Worm (Caenorhabditis elegans) whole organism, young adult: Measurements from ENCODE around the gene hex-3.

ENCODE experiments used
- F33H1.4 ChIP-seq: fragments of 200-800 bp; sonication (Bioruptor generic); IDR thresholded peaks from 2 replicates; pipeline ENCODE4 v1.3.6; 2022; ENCODE audit warnings: missing genetic modification reagents, missing genetic modification characterization, missing compliant biosample characterization
- T07F8.4 ChIP-seq: sonication (generic microtip); optimal IDR thresholded peaks from 2 replicates; lab custom pipeline; 2016; ENCODE audit warnings: mild to moderate bottlenecking, missing genetic modification characterization, moderate library complexity, missing compliant biosample characterization
- Y56A3A.18 ChIP-seq: fragments of 200-800 bp; sonication (Bioruptor generic); IDR thresholded peaks from 2 replicates; pipeline ENCODE4 v1.3.6; 2022; ENCODE audit warnings: missing genetic modification reagents, missing genetic modification characterization, missing compliant biosample characterization
- akir-1 ChIP-seq: fragments of 200-800 bp; sonication (Bioruptor generic); optimal IDR thresholded peaks from 2 replicates; lab custom pipeline; 2018; ENCODE audit warnings: mild to moderate bottlenecking, missing genetic modification characterization, moderate library complexity, missing compliant biosample characterization
- attf-3 ChIP-seq: fragments of 200-800 bp; sonication (Bioruptor generic); conservative IDR thresholded peaks from 2 replicates; pipeline ENCODE4 v1.3.6; 2022; ENCODE audit warnings: missing genetic modification reagents, missing genetic modification characterization, missing compliant biosample characterization
- attf-6 ChIP-seq: fragments of 200-800 bp; sonication (Bioruptor generic); IDR thresholded peaks from 2 replicates; pipeline ENCODE4 v1.3.6; 2022; ENCODE audit warnings: missing genetic modification reagents, missing genetic modification characterization, missing compliant biosample characterization
- ceh-27 ChIP-seq: fragments of 200-800 bp; sonication (Bioruptor generic); optimal IDR thresholded peaks from 2 replicates; lab custom pipeline; 2018; ENCODE audit warnings: mild to moderate bottlenecking, missing genetic modification characterization, moderate library complexity, missing compliant biosample characterization
- ceh-91 ChIP-seq: fragments of 200-800 bp; sonication (Bioruptor generic); IDR thresholded peaks from 2 replicates; pipeline ENCODE4 v1.3.6; 2022; ENCODE audit warnings: missing genetic modification reagents, missing genetic modification characterization, missing compliant biosample characterization
- die-1 ChIP-seq: sonication (generic microtip); optimal IDR thresholded peaks from 2 replicates; lab custom pipeline; 2016; ENCODE audit warnings: missing genotype, mild to moderate bottlenecking, missing genetic modification characterization, missing compliant biosample characterization
- dox-1 ChIP-seq: fragments of 200-800 bp; sonication (Bioruptor generic); IDR thresholded peaks from 2 replicates; pipeline ENCODE4 v1.3.6; 2022; ENCODE audit warnings: missing genetic modification reagents, missing genetic modification characterization, missing compliant biosample characterization
- dpff-1 ChIP-seq: sonication (generic microtip); optimal IDR thresholded peaks from 2 replicates; lab custom pipeline; 2017; ENCODE audit warnings: mild to moderate bottlenecking, missing genetic modification characterization, missing compliant biosample characterization
- egrh-3 ChIP-seq: fragments of 200-800 bp; sonication (Bioruptor generic); IDR thresholded peaks from 2 replicates; pipeline ENCODE4 v1.3.6; 2022; ENCODE audit warnings: missing genetic modification reagents, missing genetic modification characterization, missing compliant biosample characterization
- ets-4 ChIP-seq: fragments of 200-800 bp; sonication (Bioruptor generic); optimal IDR thresholded peaks from 2 replicates; lab custom pipeline; 2018; ENCODE audit warnings: mild to moderate bottlenecking, missing genetic modification characterization, missing compliant biosample characterization
- hlh-12 ChIP-seq: sonication (generic microtip); optimal IDR thresholded peaks from 2 replicates; lab custom pipeline; 2016; ENCODE audit warnings: missing genetic modification characterization, missing compliant biosample characterization
- hlh-26 ChIP-seq: fragments of 200-800 bp; sonication (Bioruptor generic); conservative IDR thresholded peaks from 2 replicates; pipeline ENCODE4 v1.3.6; 2022; ENCODE audit warnings: missing genetic modification reagents, missing genetic modification characterization, missing compliant biosample characterization
- hrde-1 ChIP-seq: sonication (generic microtip); optimal IDR thresholded peaks from 2 replicates; lab custom pipeline; 2016; ENCODE audit warnings: missing genetic modification characterization, mild to moderate bottlenecking, missing compliant biosample characterization, moderate library complexity, missing genotype, missing genetic modification reagents, borderline replicate concordance
- lin-26 ChIP-seq: fragments of 200-800 bp; sonication (Bioruptor generic); IDR thresholded peaks from 2 replicates; pipeline ENCODE4 v1.3.6; 2022; ENCODE audit warnings: missing genetic modification reagents, missing genetic modification characterization, missing compliant biosample characterization
- lin-54 ChIP-seq: fragments of 200-800 bp; sonication (Bioruptor generic); optimal IDR thresholded peaks from 2 replicates; lab custom pipeline; 2018; ENCODE audit warnings: mild to moderate bottlenecking, missing genetic modification characterization, missing compliant biosample characterization
- madf-3 ChIP-seq: fragments of 200-800 bp; sonication (Bioruptor generic); IDR thresholded peaks from 2 replicates; pipeline ENCODE4 v1.3.6; 2022; ENCODE audit warnings: missing genetic modification reagents, missing genetic modification characterization, missing compliant biosample characterization
- mcd-1 ChIP-seq: fragments of 200-800 bp; sonication (Bioruptor generic); IDR thresholded peaks from 2 replicates; pipeline ENCODE4 v1.3.6; 2022; ENCODE audit warnings: missing genetic modification reagents, missing genetic modification characterization, missing compliant biosample characterization
- mxl-1 ChIP-seq: sonication (generic microtip); optimal IDR thresholded peaks from 2 replicates; lab custom pipeline; 2016; ENCODE audit warnings: missing genetic modification characterization, missing compliant biosample characterization
- nfyb-1 ChIP-seq: fragments of 200-800 bp; sonication (Bioruptor generic); IDR thresholded peaks from 2 replicates; pipeline ENCODE4 v1.3.6; 2022; ENCODE audit warnings: missing genetic modification reagents, missing genetic modification characterization, missing compliant biosample characterization
- nhr-27 ChIP-seq: fragments of 200-800 bp; sonication (Bioruptor generic); optimal IDR thresholded peaks from 2 replicates; lab custom pipeline; 2018; ENCODE audit warnings: mild to moderate bottlenecking, missing genetic modification characterization, moderate library complexity, missing compliant biosample characterization
- pbrm-1 ChIP-seq: fragments of 200-800 bp; sonication (Bioruptor generic); IDR thresholded peaks from 2 replicates; pipeline ENCODE4 v1.3.6; 2022; ENCODE audit warnings: missing genetic modification reagents, missing genetic modification characterization, missing compliant biosample characterization
- pha-4 ChIP-seq: fragments of 150-350 bp; sonication (generic microtip); optimal IDR thresholded peaks from 2 replicates; lab custom pipeline; 2014; ENCODE audit warnings: missing biosample characterization, missing genetic modification reagents, missing genetic modification characterization
- rcor-1 ChIP-seq: fragments of 200-800 bp; sonication (Bioruptor generic); IDR thresholded peaks from 2 replicates; pipeline ENCODE4 v1.3.6; 2022; ENCODE audit warnings: missing genetic modification reagents, missing genetic modification characterization, missing compliant biosample characterization
- sdz-38 ChIP-seq: sonication (generic microtip); optimal IDR thresholded peaks from 2 replicates; lab custom pipeline; 2016; ENCODE audit warnings: missing genotype, missing genetic modification characterization, missing compliant biosample characterization
- snpc-3.4 ChIP-seq: sonication (generic microtip); optimal IDR thresholded peaks from 2 replicates; lab custom pipeline; 2017; ENCODE audit warnings: missing genetic modification characterization, mild to moderate bottlenecking, missing compliant biosample characterization, antibody characterized with exemption, moderate library complexity, missing genotype, missing genetic modification reagents
- snpc-4 ChIP-seq, 5 experiments: fragments of 150-350 bp in 1 of 5; sonication (generic microtip) in 4 of 5; optimal IDR thresholded peaks; 2 replicates each; lab custom pipeline; 2014 to 2018; ENCODE audit warnings: missing genetic modification characterization in 5 of 5, missing biosample characterization in 3 of 5, antibody characterized with exemption in 2 of 5, mild to moderate bottlenecking in 2 of 5, missing compliant biosample characterization in 2 of 5, missing genotype in 2 of 5, moderate library complexity in 2 of 5, missing genetic modification reagents in 1 of 5
- somi-1 ChIP-seq: fragments of 200-800 bp; sonication (Bioruptor generic); optimal IDR thresholded peaks from 2 replicates; lab custom pipeline; 2018; ENCODE audit warnings: mild to moderate bottlenecking, missing genetic modification characterization, missing compliant biosample characterization
- tbp1 ChIP-seq: fragments of 200-800 bp; sonication (Bioruptor generic); optimal IDR thresholded peaks from 2 replicates; lab custom pipeline; 2018; ENCODE audit warnings: mild to moderate bottlenecking, missing genetic modification characterization, missing compliant biosample characterization
- xnd-1 ChIP-seq: sonication (generic microtip); optimal IDR thresholded peaks from 2 replicates; lab custom pipeline; 2016; ENCODE audit warnings: missing genotype, missing genetic modification reagents, missing genetic modification characterization, missing compliant biosample characterization
- zfh-2 ChIP-seq: fragments of 200-800 bp; sonication (Bioruptor generic); conservative IDR thresholded peaks from 2 replicates; pipeline ENCODE4 v1.3.6; 2022; ENCODE audit warnings: missing genetic modification reagents, missing genetic modification characterization, missing compliant biosample characterization
- ztf-28 ChIP-seq: fragments of 200-800 bp; sonication (Bioruptor generic); IDR thresholded peaks from 2 replicates; pipeline ENCODE4 v1.3.6; 2022; ENCODE audit warnings: missing genetic modification reagents, missing genetic modification characterization, missing compliant biosample characterization

Gene hex-3

DNA sequence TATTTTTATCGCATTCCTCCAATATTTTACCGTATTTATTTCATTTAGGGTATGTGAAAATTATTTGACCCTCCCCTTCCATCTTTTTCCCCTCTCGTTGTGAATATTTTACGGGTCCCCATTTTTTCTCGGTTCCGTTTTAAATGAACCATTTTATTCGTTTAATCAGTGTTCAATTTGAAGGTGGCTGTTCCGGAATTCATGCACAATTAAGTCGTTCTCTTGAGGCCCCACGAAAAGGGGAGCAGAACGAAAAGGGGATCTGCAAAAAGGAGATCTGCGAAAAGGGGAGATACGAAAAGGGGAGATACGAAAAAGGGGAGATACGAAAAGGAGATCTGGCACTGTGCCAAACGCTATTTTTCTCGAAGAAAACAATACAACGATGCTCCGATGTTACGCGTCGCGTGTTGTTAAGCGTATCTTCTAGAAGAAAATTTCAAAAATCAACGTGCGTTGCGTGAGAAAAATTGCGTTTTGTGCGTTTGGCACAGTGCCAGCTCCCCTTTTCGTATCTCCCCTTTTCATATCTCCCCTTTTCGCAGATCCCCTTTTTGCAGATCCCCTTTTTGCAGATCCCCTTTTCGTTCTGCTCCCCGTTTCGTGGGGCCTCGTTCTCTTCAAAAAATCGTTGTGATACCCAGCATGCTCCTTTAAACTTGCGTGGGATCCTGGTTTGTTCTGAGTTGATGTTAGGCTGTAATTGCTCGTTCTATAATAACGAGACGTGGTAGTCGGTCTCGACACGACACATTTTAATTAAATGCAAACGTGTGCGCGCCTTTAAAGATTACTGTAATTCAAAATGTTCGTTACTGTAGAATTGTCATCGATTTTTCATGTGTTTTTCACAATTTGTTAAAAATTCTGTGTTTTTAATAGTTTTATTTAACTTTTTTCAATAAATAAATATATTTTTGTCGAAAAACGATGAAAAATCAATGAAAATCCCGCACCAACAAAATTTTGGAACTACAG lies 37.9 kb upstream of the hex-3 start (continued):
- TF ChIP-seq snpc-4 (GFP tag; optimal IDR thresholded peaks at IDR 0.05; lab: Kevin White, UChicago) (peak; percentile 41), snpc-4 (tag; optimal IDR thresholded peaks at IDR 0.05; lab: Kevin White, UChicago) (no peak), egrh-3 (GFP tag; lab: Robert Waterston, UW) (peak; percentile 71; the same call in 1 of the 2 replicates), hrde-1 (tag; lab: Kevin White, UChicago) (peak; percentile 68), somi-1 (GFP tag; lab: Kevin White, UChicago) (no peak), Y56A3A.18 (peak; percentile 72; the same call in 1 of the 2 replicates), akir-1 (GFP tag; lab: Kevin White, UChicago) (no peak), attf-3 (GFP tag; lab: Robert Waterston, UW) (peak; percentile 74), dpff-1 (tag; lab: Kevin White, UChicago) (no peak), pbrm-1 (GFP tag; lab: Robert Waterston, UW) (peak; percentile 67; the same call in 1 of the 2 replicates), lin-26 (peak; percentile 91), die-1 (tag; lab: Kevin White, UChicago) (peak; percentile 51), sdz-38 (tag; lab: Kevin White, UChicago) (no peak), ztf-28 (GFP tag; lab: Robert Waterston, UW) (peak; percentile 9; the same call in 1 of the 2 replicates), ets-4 (no peak), ceh-27 (no peak), tbp1 (GFP tag; lab: Kevin White, UChicago) (peak; percentile 42), rcor-1 (GFP tag; lab: Robert Waterston, UW) (peak; percentile 63), hlh-26 (GFP tag; lab: Robert Waterston, UW) (no peak), attf-6 (GFP tag; lab: Robert Waterston, UW) (peak; percentile 91)

DNA sequence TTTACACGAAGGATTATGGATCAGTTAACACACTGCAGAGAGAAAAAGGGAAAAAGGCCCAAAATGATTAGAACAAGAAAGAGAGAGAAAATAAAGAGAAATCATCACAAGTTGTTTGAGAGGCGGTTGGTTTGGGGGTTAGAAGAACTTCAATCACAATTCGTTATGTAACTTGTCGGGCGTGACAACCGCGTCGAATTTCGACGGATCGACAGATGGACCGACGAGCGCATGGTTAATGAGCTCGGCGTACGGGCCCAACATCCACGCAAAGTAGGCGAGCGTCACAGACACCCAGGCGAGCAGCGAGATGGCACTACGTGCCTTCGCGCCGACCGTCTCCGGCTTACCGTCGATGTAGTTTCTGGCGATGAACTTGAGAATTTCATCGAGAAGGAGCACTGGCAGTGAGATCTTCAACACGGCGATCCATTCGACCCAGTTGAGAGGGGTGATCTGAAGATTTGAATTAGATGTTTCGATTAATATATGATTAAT lies 36.2 kb upstream of the hex-3 start:
- no peak for TF ChIP-seq xnd-1 (tag; lab: Kevin White, UChicago)
- peak; percentile 19 for TF ChIP-seq nhr-27
- peak; percentile 66 for TF ChIP-seq zfh-2 (GFP tag; lab: Robert Waterston, UW)
- TF ChIP-seq somi-1 (GFP tag; lab: Kevin White, UChicago), result no peak
- TF ChIP-seq nfyb-1 (GFP tag; lab: Robert Waterston, UW), result 0 out of 2 replicates have a peak, but pooled peaks have one; percentile 49
- 0 out of 2 replicates have a peak, but pooled peaks have one; percentile 36 for TF ChIP-seq madf-3 (GFP tag; lab: Robert Waterston, UW)
- peak; percentile 9; the same call in 1 of the 2 replicates for TF ChIP-seq dox-1 (GFP tag; lab: Robert Waterston, UW)
- TF ChIP-seq snpc-3.4, result no peak

DNA sequence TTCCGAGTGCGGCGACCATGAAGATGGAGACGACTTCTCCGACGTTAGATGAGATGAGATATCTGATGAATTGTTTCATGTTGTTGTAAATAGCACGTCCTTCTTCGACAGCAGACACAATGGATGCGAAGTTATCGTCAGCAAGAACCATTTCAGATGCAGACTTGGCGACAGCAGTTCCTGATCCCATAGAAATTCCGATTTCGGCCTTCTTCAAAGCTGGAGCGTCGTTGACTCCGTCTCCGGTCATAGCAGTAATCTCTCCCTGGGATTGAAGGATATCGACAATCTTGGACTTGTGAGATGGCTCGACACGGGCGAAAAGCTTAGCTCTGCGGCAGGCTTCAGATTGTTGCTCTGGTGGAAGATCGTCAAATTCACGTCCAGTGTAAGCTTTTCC lies 35.1 kb upstream of the hex-3 start:
- no peak for TF ChIP-seq rcor-1 (GFP tag; lab: Robert Waterston, UW)
- TF ChIP-seq mxl-1, result no peak
- TF ChIP-seq hlh-12, result no peak
- no peak for TF ChIP-seq lin-54 (GFP tag; lab: Kevin White, UChicago)
- TF ChIP-seq ceh-91, result no peak
- no peak for TF ChIP-seq F33H1.4
- no peak for TF ChIP-seq mcd-1 (GFP tag; lab: Robert Waterston, UW)
- TF ChIP-seq T07F8.4 (tag; lab: Kevin White, UChicago), result no peak
- TF ChIP-seq pha-4, result no peak
- TF ChIP-seq, all 124 proteins: peak for 0
